Worm (Caenorhabditis elegans) whole organism, L1 larva: ENCODE data around the gene idpc-2.

ENCODE experiments used
- C04F5.9 ChIP-seq: sonication (generic microtip); optimal IDR thresholded peaks from 2 replicates; lab custom pipeline; 2016; ENCODE audit warnings: missing genetic modification characterization, missing compliant biosample characterization
- C16A3.4 ChIP-seq: fragments of 150-350 bp; optimal IDR thresholded peaks from 2 replicates; lab custom pipeline; 2014; ENCODE audit warnings: missing biosample characterization, missing genetic modification characterization
- F16B12.6 ChIP-seq: fragments of 150-350 bp; optimal IDR thresholded peaks from 2 replicates; lab custom pipeline; 2014; ENCODE audit warnings: missing biosample characterization, missing genetic modification characterization
- aha-1 ChIP-seq: fragments of 150-350 bp; optimal IDR thresholded peaks from 2 replicates; lab custom pipeline; 2014; ENCODE audit warnings: missing biosample characterization, missing genetic modification characterization
- alr-1 ChIP-seq: fragments of 200-800 bp; sonication (Bioruptor generic); optimal IDR thresholded peaks from 2 replicates; lab custom pipeline; 2018; ENCODE audit warnings: borderline replicate concordance, mild to moderate bottlenecking, missing genetic modification characterization, missing compliant biosample characterization
- aly-2 ChIP-seq: fragments of 150-350 bp; optimal IDR thresholded peaks from 2 replicates; lab custom pipeline; 2014; ENCODE audit warnings: missing biosample characterization, missing genetic modification characterization
- blmp-1 ChIP-seq: fragments of 150-350 bp; optimal IDR thresholded peaks from 2 replicates; lab custom pipeline; 2014; ENCODE audit warnings: missing biosample characterization, missing genetic modification characterization
- ceh-88 ChIP-seq: fragments of 200-800 bp; sonication (Bioruptor generic); IDR thresholded peaks from 2 replicates; pipeline ENCODE4 v1.3.6; 2022; ENCODE audit warnings: missing genetic modification characterization, missing compliant biosample characterization
- ceh-90 ChIP-seq: sonication (generic microtip); optimal IDR thresholded peaks from 2 replicates; lab custom pipeline; 2016; ENCODE audit warnings: missing genetic modification characterization, missing compliant biosample characterization
- ces-1 ChIP-seq: fragments of 150-350 bp; optimal IDR thresholded peaks from 2 replicates; lab custom pipeline; 2014; ENCODE audit warnings: missing biosample characterization, missing genetic modification reagents, missing genetic modification characterization
- efl-1 ChIP-seq, 4 experiments: fragments of 150-350 bp; optimal IDR thresholded peaks in 3 of 4; peaks in 1 of 4; 1 replicate in 1 of 4; 2 replicates in 3 of 4; lab custom pipeline; 2014; ENCODE audit warnings: missing biosample characterization in 2 of 4, missing genetic modification characterization in 2 of 4, missing genetic modification reagents in 2 of 4
- efl-3 ChIP-seq: fragments of 200-800 bp; sonication (Bioruptor generic); optimal IDR thresholded peaks from 2 replicates; lab custom pipeline; 2018; ENCODE audit warnings: mild to moderate bottlenecking, missing genetic modification characterization, missing compliant biosample characterization
- egl-13 ChIP-seq: sonication (generic microtip); optimal IDR thresholded peaks from 2 replicates; lab custom pipeline; 2016; ENCODE audit warnings: missing genotype, missing genetic modification reagents, missing genetic modification characterization, missing compliant biosample characterization
- fkh-8 ChIP-seq: sonication (generic microtip); optimal IDR thresholded peaks from 2 replicates; lab custom pipeline; 2016; ENCODE audit warnings: mild to moderate bottlenecking, missing genetic modification characterization, missing compliant biosample characterization
- fos-1 ChIP-seq: fragments of 150-350 bp; optimal IDR thresholded peaks from 2 replicates; lab custom pipeline; 2014; ENCODE audit warnings: missing biosample characterization, missing genetic modification characterization
- grh-1 ChIP-seq: fragments of 200-800 bp; sonication (Bioruptor generic); IDR thresholded peaks from 2 replicates; pipeline ENCODE4 v1.3.6; 2022; ENCODE audit warnings: missing genetic modification reagents, missing genetic modification characterization, missing compliant biosample characterization
- hlh-17 ChIP-seq: fragments of 200-800 bp; sonication (Bioruptor generic); optimal IDR thresholded peaks from 2 replicates; lab custom pipeline; 2018; ENCODE audit warnings: missing genetic modification characterization, mild to moderate bottlenecking, missing compliant biosample characterization, moderate library complexity, borderline replicate concordance
- hlh-4 ChIP-seq: sonication (generic microtip); optimal IDR thresholded peaks from 2 replicates; lab custom pipeline; 2016; ENCODE audit warnings: mild to moderate bottlenecking, missing genetic modification characterization, missing compliant biosample characterization
- hpl-2 ChIP-seq: fragments of 150-350 bp; optimal IDR thresholded peaks from 2 replicates; lab custom pipeline; 2014; ENCODE audit warnings: missing biosample characterization, missing genetic modification reagents, missing genetic modification characterization
- isw-1 ChIP-seq: fragments of 200-800 bp; sonication (Bioruptor generic); IDR thresholded peaks from 2 replicates; pipeline ENCODE4 v1.3.6; 2022; ENCODE audit warnings: missing genetic modification characterization, missing compliant biosample characterization
- jun-1 ChIP-seq: fragments of 150-350 bp; optimal IDR thresholded peaks from 2 replicates; lab custom pipeline; 2014; ENCODE audit warnings: missing biosample characterization, missing genetic modification reagents, missing genetic modification characterization
- lin-13 ChIP-seq: fragments of 150-350 bp; optimal IDR thresholded peaks from 2 replicates; lab custom pipeline; 2014; ENCODE audit warnings: missing biosample characterization, missing genetic modification reagents, missing genetic modification characterization
- lin-35 ChIP-seq, 2 experiments: fragments of 150-350 bp; optimal IDR thresholded peaks; 2 replicates each; lab custom pipeline; 2014; ENCODE audit warnings: missing biosample characterization in 2 of 2, missing genetic modification characterization in 2 of 2, missing genetic modification reagents in 2 of 2
- lin-39 ChIP-seq: fragments of 150-350 bp; optimal IDR thresholded peaks from 2 replicates; lab custom pipeline; 2014; ENCODE audit warnings: missing biosample characterization, missing genetic modification reagents, missing genetic modification characterization
- lsy-2 ChIP-seq, 2 experiments: fragments of 150-350 bp; optimal IDR thresholded peaks; 2 replicates each; lab custom pipeline; 2014; ENCODE audit warnings: missing biosample characterization in 2 of 2, missing genetic modification characterization in 2 of 2
- mab-9 ChIP-seq: fragments of 200-800 bp; sonication (Bioruptor generic); IDR thresholded peaks from 2 replicates; pipeline ENCODE4 v1.3.6; 2022; ENCODE audit warnings: missing genetic modification reagents, missing genetic modification characterization, missing compliant biosample characterization
- mdl-1 ChIP-seq, 2 experiments: fragments of 150-350 bp; optimal IDR thresholded peaks; 2 replicates each; lab custom pipeline; 2014 to 2017; ENCODE audit warnings: missing biosample characterization in 2 of 2, missing genetic modification characterization in 2 of 2, inconsistent platforms in 1 of 2
- mef-2 ChIP-seq: fragments of 150-350 bp; optimal IDR thresholded peaks from 2 replicates; lab custom pipeline; 2014; ENCODE audit warnings: missing biosample characterization, missing genetic modification characterization
- mep-1 ChIP-seq: fragments of 150-350 bp; optimal IDR thresholded peaks from 2 replicates; lab custom pipeline; 2014; ENCODE audit warnings: missing biosample characterization, missing genetic modification characterization
- nhr-11 ChIP-seq: fragments of 150-350 bp; optimal IDR thresholded peaks from 2 replicates; lab custom pipeline; 2014; ENCODE audit warnings: missing biosample characterization, missing genetic modification characterization
- nhr-12 ChIP-seq: sonication (generic microtip); optimal IDR thresholded peaks from 2 replicates; lab custom pipeline; 2017; ENCODE audit warnings: missing biosample characterization, missing genetic modification characterization
- nhr-19 ChIP-seq: fragments of 200-800 bp; sonication (Bioruptor generic); conservative IDR thresholded peaks from 2 replicates; pipeline ENCODE4 v1.3.6; 2022; ENCODE audit warnings: missing genetic modification characterization, missing compliant biosample characterization
- nhr-20 ChIP-seq: sonication (generic microtip); optimal IDR thresholded peaks from 2 replicates; lab custom pipeline; 2016; ENCODE audit warnings: mild to moderate bottlenecking, missing genetic modification characterization, missing compliant biosample characterization
- nhr-237 ChIP-seq: fragments of 150-350 bp; optimal IDR thresholded peaks from 2 replicates; lab custom pipeline; 2014; ENCODE audit warnings: missing biosample characterization, missing genetic modification characterization
- nhr-47 ChIP-seq: sonication (generic microtip); optimal IDR thresholded peaks from 2 replicates; lab custom pipeline; 2016; ENCODE audit warnings: mild to moderate bottlenecking, missing genetic modification characterization, moderate library complexity, missing compliant biosample characterization
- nhr-71 ChIP-seq: sonication (generic microtip); optimal IDR thresholded peaks from 2 replicates; lab custom pipeline; 2016; ENCODE audit warnings: mild to moderate bottlenecking, missing genetic modification characterization, moderate library complexity, missing compliant biosample characterization
- nhr-77 ChIP-seq: fragments of 150-350 bp; optimal IDR thresholded peaks from 2 replicates; lab custom pipeline; 2014; ENCODE audit warnings: missing biosample characterization, missing genetic modification characterization
- nhr-84 ChIP-seq: sonication (generic microtip); optimal IDR thresholded peaks from 2 replicates; lab custom pipeline; 2017; ENCODE audit warnings: missing biosample characterization, missing genetic modification characterization
- nhr-85 ChIP-seq: sonication (generic microtip); peaks from one replicate; lab custom pipeline; 2016; ENCODE audit warnings: missing genetic modification characterization, inconsistent platforms, missing compliant biosample characterization
- nhr-90 ChIP-seq: sonication (generic microtip); optimal IDR thresholded peaks from 2 replicates; lab custom pipeline; 2016; ENCODE audit warnings: mild to moderate bottlenecking, missing genetic modification characterization, missing compliant biosample characterization; ENCODE audit not compliant: poor library complexity
- pqm-1 ChIP-seq: sonication (generic microtip); optimal IDR thresholded peaks from 3 replicates; lab custom pipeline; 2017; ENCODE audit warnings: missing biosample characterization, missing genetic modification characterization
- rnt-1 ChIP-seq: sonication (generic microtip); optimal IDR thresholded peaks from 2 replicates; lab custom pipeline; 2016; ENCODE audit warnings: mild to moderate bottlenecking, missing genetic modification characterization, moderate library complexity, missing compliant biosample characterization
- snpc-4 ChIP-seq: fragments of 150-350 bp; optimal IDR thresholded peaks from 2 replicates; lab custom pipeline; 2014; ENCODE audit warnings: missing biosample characterization, missing genetic modification characterization
- snu-23 ChIP-seq: sonication (generic microtip); optimal IDR thresholded peaks from 2 replicates; lab custom pipeline; 2016; ENCODE audit warnings: missing genetic modification characterization, missing compliant biosample characterization
- sox-4 ChIP-seq: sonication (generic microtip); optimal IDR thresholded peaks from 2 replicates; lab custom pipeline; 2016; ENCODE audit warnings: missing genetic modification characterization, missing compliant biosample characterization
- sptf-1 ChIP-seq: fragments of 150-350 bp; optimal IDR thresholded peaks from 2 replicates; lab custom pipeline; 2014; ENCODE audit warnings: missing biosample characterization, missing genetic modification characterization
- swsn-7 ChIP-seq: sonication (generic microtip); optimal IDR thresholded peaks from 2 replicates; lab custom pipeline; 2016; ENCODE audit warnings: missing genetic modification characterization, missing compliant biosample characterization
- tlp-1 ChIP-seq: fragments of 150-350 bp; optimal IDR thresholded peaks from 2 replicates; lab custom pipeline; 2014; ENCODE audit warnings: missing biosample characterization, missing genetic modification characterization
- unc-130 ChIP-seq: fragments of 150-350 bp; optimal IDR thresholded peaks from 2 replicates; lab custom pipeline; 2017; ENCODE audit warnings: missing biosample characterization, missing genetic modification characterization, inconsistent platforms
- unc-62 ChIP-seq: fragments of 150-350 bp; optimal IDR thresholded peaks from 2 replicates; lab custom pipeline; 2014; ENCODE audit warnings: missing biosample characterization, missing genetic modification reagents, missing genetic modification characterization
- unc-98 ChIP-seq: fragments of 200-800 bp; sonication (Bioruptor generic); IDR thresholded peaks from 2 replicates; pipeline ENCODE4 v1.3.6; 2022; ENCODE audit warnings: missing genetic modification characterization, missing compliant biosample characterization
- vab-15 ChIP-seq: sonication (generic microtip); optimal IDR thresholded peaks from 2 replicates; lab custom pipeline; 2017; ENCODE audit warnings: missing genotype, mild to moderate bottlenecking, missing genetic modification characterization, missing compliant biosample characterization
- xbp-1 ChIP-seq: sonication (generic microtip); optimal IDR thresholded peaks from 2 replicates; lab custom pipeline; 2016; ENCODE audit warnings: missing genetic modification characterization, missing compliant biosample characterization
- ztf-11 ChIP-seq, 2 experiments: sonication (generic microtip); optimal IDR thresholded peaks; 2 replicates each; lab custom pipeline; 2016 to 2017; ENCODE audit warnings: missing genetic modification characterization in 2 of 2, missing biosample characterization in 1 of 2, missing compliant biosample characterization in 1 of 2
- ztf-4 ChIP-seq: fragments of 150-350 bp; optimal IDR thresholded peaks from 2 replicates; lab custom pipeline; 2014; ENCODE audit warnings: missing biosample characterization, missing genetic modification characterization

Gene idpc-2

DNA sequence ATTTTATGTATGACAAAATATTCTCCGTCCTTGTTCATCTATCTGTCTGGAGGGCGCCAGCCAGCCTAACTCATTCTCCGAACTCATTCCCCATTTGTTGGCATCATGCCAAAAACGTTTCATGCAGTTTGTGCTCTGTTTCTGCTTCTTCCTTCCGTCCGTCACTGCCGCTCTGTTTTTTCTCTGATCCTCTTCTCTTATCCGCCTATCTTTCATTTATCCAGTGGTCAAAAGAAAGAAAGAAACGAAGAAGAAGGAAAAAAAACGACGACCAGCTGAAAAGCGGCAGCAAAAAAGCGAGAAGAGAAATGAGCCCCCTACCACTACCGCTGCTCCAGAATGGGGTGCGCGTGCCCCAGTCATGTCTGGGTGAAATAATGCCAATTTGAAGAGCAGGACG is 41.9 kb upstream of the idpc-2 start (continued):
- TF ChIP-seq ces-1 (no peak), aly-2 (no peak), nhr-11 (tag; lab: Kevin White, UChicago) (no peak), egl-13 (tag; lab: Kevin White, UChicago) (no peak), nhr-77 (tag; lab: Kevin White, UChicago) (no peak), mab-9 (GFP tag; lab: Robert Waterston, UW) (no peak), sox-4 (no peak), mef-2 (tag; lab: Kevin White, UChicago) (no peak), snpc-4 (tag; lab: Kevin White, UChicago) (peak; percentile 7), hlh-17 (GFP tag; lab: Kevin White, UChicago) (no peak), fkh-8 (tag; lab: Kevin White, UChicago) (peak; percentile 70), rnt-1 (tag; lab: Kevin White, UChicago) (no peak), nhr-71 (tag; lab: Kevin White, UChicago) (peak; percentile 67), nhr-237 (no peak), ztf-11 (tag; optimal IDR thresholded peaks at IDR 0.05; lab: Kevin White, UChicago) (no peak), lin-35 (GFP tag; optimal IDR thresholded peaks at IDR 0.05; lab: Kevin White, UChicago) (peak in 1 of 2 experiments; percentile 1), lin-39 (tag; lab: Kevin White, UChicago) (no peak), xbp-1 (tag; lab: Kevin White, UChicago) (no peak), tlp-1 (tag; lab: Kevin White, UChicago) (no peak), sptf-1 (tag; lab: Kevin White, UChicago) (no peak), unc-130 (tag; lab: Kevin White, UChicago) (no peak), mdl-1 (tag; optimal IDR thresholded peaks at IDR 0.05; lab: Kevin White, UChicago) (no peak), hpl-2 (GFP tag; lab: Kevin White, UChicago) (no peak), C16A3.4 (no peak), lin-13 (GFP tag; lab: Kevin White, UChicago) (no peak), nhr-85 (no peak), F16B12.6 (no peak), nhr-12 (no peak), blmp-1 (tag; lab: Kevin White, UChicago) (no peak), swsn-7 (tag; lab: Kevin White, UChicago) (peak; percentile 39), pqm-1 (tag; lab: Kevin White, UChicago) (no peak), snu-23 (GFP tag; lab: Kevin White, UChicago) (peak; percentile 7), nhr-20 (tag; lab: Kevin White, UChicago) (no peak), grh-1 (no peak), ceh-90 (tag; lab: Kevin White, UChicago) (no peak), ztf-4 (tag; lab: Kevin White, UChicago) (no peak), nhr-84 (tag; lab: Kevin White, UChicago) (no peak), hlh-4 (no peak), lsy-2 (tag; optimal IDR thresholded peaks at IDR 0.05; lab: Kevin White, UChicago) (peak in 1 of 2 experiments; percentile 14), unc-98 (GFP tag; lab: Robert Waterston, UW) (no peak), jun-1 (no peak), ceh-88 (GFP tag; lab: Robert Waterston, UW) (no peak), aha-1 (no peak), nhr-19 (GFP tag; lab: Robert Waterston, UW) (no peak), isw-1 (GFP tag; lab: Robert Waterston, UW) (no peak), unc-62 (GFP tag; lab: Kevin White, UChicago) (no peak), C04F5.9 (no peak), vab-15 (tag; lab: Kevin White, UChicago) (no peak), mep-1 (tag; lab: Kevin White, UChicago) (peak; percentile 18), nhr-90 (no peak), alr-1 (tag; lab: Kevin White, UChicago) (no peak), efl-1 (optimal IDR thresholded peaks at IDR 0.05; lab: Kevin White, UChicago) (peak in 1 of 2 experiments; percentile 16), efl-1 (GFP tag; optimal IDR thresholded peaks at IDR 0.05 in 1 of 2; lab: Kevin White, UChicago) (peak in 1 of 2 experiments; percentile 51), fos-1 (tag; lab: Kevin White, UChicago) (no peak), nhr-47 (tag; lab: Kevin White, UChicago) (peak; percentile 40), efl-3 (GFP tag; lab: Kevin White, UChicago) (no peak)
